Worm (Caenorhabditis elegans) whole organism, L4 larva: ENCODE measurements around the gene F31E8.5.
A peak's percentile ranks its signal among the peaks of the same experiment; 100 is the strongest.

Experiments used
- D1046.2 ChIP-seq: fragments of 200-800 bp; sonication (Bioruptor generic); IDR thresholded peaks from 2 replicates; pipeline ENCODE4 v1.3.6; 2022; ENCODE audit warnings: missing genetic modification characterization, missing compliant biosample characterization
- F10B5.3 ChIP-seq: sonication (generic microtip); optimal IDR thresholded peaks from 2 replicates; lab custom pipeline; 2016; ENCODE audit warnings: mild to moderate bottlenecking, missing genetic modification characterization, missing compliant biosample characterization
- F37D6.2 ChIP-seq: sonication (generic microtip); optimal IDR thresholded peaks from 2 replicates; lab custom pipeline; 2016; ENCODE audit warnings: mild to moderate bottlenecking, missing genetic modification characterization, missing compliant biosample characterization
- F49E8.2 ChIP-seq: sonication (generic microtip); optimal IDR thresholded peaks from 2 replicates; lab custom pipeline; 2016; ENCODE audit warnings: missing compliant biosample characterization, mild to moderate bottlenecking, missing genetic modification characterization, borderline replicate concordance
- T20F7.1 ChIP-seq: fragments of 200-800 bp; sonication (Bioruptor generic); optimal IDR thresholded peaks from 2 replicates; lab custom pipeline; 2018; ENCODE audit warnings: mild to moderate bottlenecking, missing genetic modification characterization, missing compliant biosample characterization
- Y48G9A.11 ChIP-seq: fragments of 200-800 bp; sonication (Bioruptor generic); IDR thresholded peaks from 2 replicates; pipeline ENCODE4 v1.3.6; 2022; ENCODE audit warnings: missing genetic modification reagents, missing genetic modification characterization, missing compliant biosample characterization
- Y5F2A.4 ChIP-seq: fragments of 200-800 bp; sonication (Bioruptor generic); optimal IDR thresholded peaks from 2 replicates; lab custom pipeline; 2018; ENCODE audit warnings: mild to moderate bottlenecking, missing genetic modification characterization, missing compliant biosample characterization
- ZK546.5 ChIP-seq, 2 experiments: sonication (generic microtip); optimal IDR thresholded peaks; 2 replicates each; lab custom pipeline; 2017; ENCODE audit warnings: missing biosample characterization in 2 of 2, missing genetic modification characterization in 2 of 2
- arid-1 ChIP-seq: fragments of 200-800 bp; sonication (Bioruptor generic); conservative IDR thresholded peaks from 2 replicates; pipeline ENCODE4 v1.3.6; 2022; ENCODE audit warnings: missing genetic modification reagents, missing genetic modification characterization, missing compliant biosample characterization
- attf-4 ChIP-seq: sonication (generic microtip); optimal IDR thresholded peaks from 3 replicates; lab custom pipeline; 2017; ENCODE audit warnings: missing biosample characterization, missing genetic modification characterization
- ceh-44 ChIP-seq: fragments of 200-800 bp; sonication (Bioruptor generic); IDR thresholded peaks from 2 replicates; pipeline ENCODE4 v1.3.6; 2022; ENCODE audit warnings: missing genetic modification reagents, missing genetic modification characterization, missing compliant biosample characterization
- ceh-62 ChIP-seq: sonication (generic microtip); optimal IDR thresholded peaks from 2 replicates; lab custom pipeline; 2017; ENCODE audit warnings: missing biosample characterization, missing genetic modification characterization
- ces-1 ChIP-seq: fragments of 150-350 bp; sonication (generic microtip); optimal IDR thresholded peaks from 4 replicates; lab custom pipeline; 2014; ENCODE audit warnings: missing biosample characterization, missing genetic modification reagents, missing genetic modification characterization
- cey-2 ChIP-seq: sonication (generic microtip); optimal IDR thresholded peaks from 3 replicates; lab custom pipeline; 2017; ENCODE audit warnings: missing genetic modification characterization, mild to moderate bottlenecking, missing compliant biosample characterization, antibody characterized with exemption, borderline replicate concordance; ENCODE audit not compliant: insufficient read depth
- ctbp-1 ChIP-seq: fragments of 200-800 bp; sonication (Bioruptor generic); IDR thresholded peaks from 2 replicates; pipeline ENCODE4 v1.3.6; 2022; ENCODE audit warnings: missing genetic modification reagents, missing genetic modification characterization, missing compliant biosample characterization
- daf-12 ChIP-seq: fragments of 150-350 bp; optimal IDR thresholded peaks from 2 replicates; lab custom pipeline; 2014; ENCODE audit warnings: missing biosample characterization, missing genetic modification reagents, missing genetic modification characterization
- dmd-9 ChIP-seq: fragments of 200-800 bp; sonication (Bioruptor generic); IDR thresholded peaks from 2 replicates; pipeline ENCODE4 v1.3.6; 2022; ENCODE audit warnings: missing genetic modification reagents, missing genetic modification characterization, missing compliant biosample characterization
- dve-1 ChIP-seq: sonication (generic microtip); optimal IDR thresholded peaks from 2 replicates; lab custom pipeline; 2017; ENCODE audit warnings: antibody characterized with exemption, mild to moderate bottlenecking, missing genetic modification characterization, missing compliant biosample characterization; ENCODE audit not compliant: insufficient read depth
- egl-43 ChIP-seq: fragments of 200-800 bp; sonication (Bioruptor generic); IDR thresholded peaks from 2 replicates; pipeline ENCODE4 v1.3.6; 2022; ENCODE audit warnings: missing genetic modification reagents, missing genetic modification characterization, missing compliant biosample characterization
- gei-8 ChIP-seq: fragments of 200-800 bp; sonication (Bioruptor generic); optimal IDR thresholded peaks from 2 replicates; lab custom pipeline; 2018; ENCODE audit warnings: mild to moderate bottlenecking, missing genetic modification characterization, missing compliant biosample characterization
- hif-1 ChIP-seq, 2 experiments: sonication (generic microtip); optimal IDR thresholded peaks; 2 replicates each; lab custom pipeline; 2016 to 2017; ENCODE audit warnings: missing compliant biosample characterization in 2 of 2, missing genetic modification characterization in 2 of 2, missing genetic modification reagents in 2 of 2, missing genotype in 2 of 2, mild to moderate bottlenecking in 1 of 2
- hlh-30 ChIP-seq: sonication (generic microtip); optimal IDR thresholded peaks from 2 replicates; lab custom pipeline; 2017; ENCODE audit warnings: antibody characterized with exemption, mild to moderate bottlenecking, missing genetic modification characterization, missing compliant biosample characterization; ENCODE audit not compliant: insufficient read depth
- jun-1 ChIP-seq: fragments of 150-350 bp; optimal IDR thresholded peaks from 2 replicates; lab custom pipeline; 2014; ENCODE audit warnings: missing biosample characterization, missing genetic modification reagents, missing genetic modification characterization
- lin-15B ChIP-seq: fragments of 150-350 bp; sonication (generic microtip); optimal IDR thresholded peaks from 3 replicates; lab custom pipeline; 2014; ENCODE audit warnings: missing biosample characterization, missing genetic modification characterization
- lir-3 ChIP-seq: sonication (generic microtip); optimal IDR thresholded peaks from 2 replicates; lab custom pipeline; 2016; ENCODE audit warnings: mild to moderate bottlenecking, missing genetic modification characterization, missing compliant biosample characterization
- lsy-2 ChIP-seq, 2 experiments: fragments of 150-350 bp in 1 of 2; sonication (generic microtip) in 1 of 2; optimal IDR thresholded peaks; 2 replicates each; lab custom pipeline; 2014 to 2017; ENCODE audit warnings: missing biosample characterization in 2 of 2, missing genetic modification characterization in 2 of 2
- madf-5 ChIP-seq, 2 experiments: fragments of 200-800 bp; sonication (Bioruptor generic); IDR thresholded peaks; 2 replicates each; pipeline ENCODE4 v1.3.6; 2022; ENCODE audit warnings: missing compliant biosample characterization in 2 of 2, missing genetic modification characterization in 2 of 2
- mep-1 ChIP-seq: fragments of 150-350 bp; sonication (generic microtip); optimal IDR thresholded peaks from 3 replicates; lab custom pipeline; 2014; ENCODE audit warnings: missing biosample characterization, missing genetic modification characterization
- mes-2 ChIP-seq: sonication (generic microtip); optimal IDR thresholded peaks from 2 replicates; lab custom pipeline; 2016; ENCODE audit warnings: missing genotype, mild to moderate bottlenecking, missing genetic modification characterization, missing compliant biosample characterization; ENCODE audit not compliant: poor library complexity, severe bottlenecking
- nhr-102 ChIP-seq: sonication (generic microtip); optimal IDR thresholded peaks from 2 replicates; lab custom pipeline; 2016; ENCODE audit warnings: mild to moderate bottlenecking, missing genetic modification characterization, moderate library complexity, missing compliant biosample characterization
- nhr-11 ChIP-seq: fragments of 150-350 bp; optimal IDR thresholded peaks from 2 replicates; lab custom pipeline; 2014; ENCODE audit warnings: missing biosample characterization, missing genetic modification characterization
- nhr-111 ChIP-seq: fragments of 200-800 bp; sonication (Bioruptor generic); optimal IDR thresholded peaks from 2 replicates; lab custom pipeline; 2018; ENCODE audit warnings: mild to moderate bottlenecking, missing genetic modification characterization, missing compliant biosample characterization
- nhr-42 ChIP-seq: fragments of 200-800 bp; sonication (Bioruptor generic); IDR thresholded peaks from 2 replicates; pipeline ENCODE4 v1.3.6; 2022; ENCODE audit warnings: missing genetic modification characterization, missing compliant biosample characterization
- nhr-77 ChIP-seq: fragments of 150-350 bp; optimal IDR thresholded peaks from 2 replicates; lab custom pipeline; 2014; ENCODE audit warnings: missing biosample characterization, missing genetic modification characterization
- php-3 ChIP-seq: fragments of 200-800 bp; sonication (Bioruptor generic); IDR thresholded peaks from 2 replicates; pipeline ENCODE4 v1.3.6; 2022; ENCODE audit warnings: missing genetic modification reagents, missing genetic modification characterization, missing compliant biosample characterization
- rbr-2 ChIP-seq: sonication (generic microtip); optimal IDR thresholded peaks from 2 replicates; lab custom pipeline; 2016; ENCODE audit warnings: missing genotype, missing genetic modification characterization, missing compliant biosample characterization
- saeg-2 ChIP-seq: fragments of 200-800 bp; sonication (Bioruptor generic); IDR thresholded peaks from 2 replicates; pipeline ENCODE4 v1.3.6; 2022; ENCODE audit warnings: missing genetic modification reagents, missing genetic modification characterization, missing compliant biosample characterization
- set-16 ChIP-seq: fragments of 200-800 bp; sonication (Bioruptor generic); IDR thresholded peaks from 2 replicates; pipeline ENCODE4 v1.3.6; 2022; ENCODE audit warnings: missing genetic modification reagents, missing genetic modification characterization, missing compliant biosample characterization
- skn-1 ChIP-seq: fragments of 150-350 bp; optimal IDR thresholded peaks from 2 replicates; lab custom pipeline; 2014; ENCODE audit warnings: missing biosample characterization, missing genetic modification characterization
- spr-3 ChIP-seq: fragments of 200-800 bp; sonication (Bioruptor generic); optimal IDR thresholded peaks from 2 replicates; lab custom pipeline; 2018; ENCODE audit warnings: mild to moderate bottlenecking, missing genetic modification characterization, missing compliant biosample characterization
- tag-97 ChIP-seq: fragments of 200-800 bp; sonication (Bioruptor generic); IDR thresholded peaks from 2 replicates; pipeline ENCODE4 v1.3.6; 2022; ENCODE audit warnings: missing genetic modification characterization, missing compliant biosample characterization
- tra-1 ChIP-seq: fragments of 200-800 bp; sonication (Bioruptor generic); IDR thresholded peaks from 2 replicates; pipeline ENCODE4 v1.3.6; 2022; ENCODE audit warnings: missing genetic modification reagents, missing genetic modification characterization, missing compliant biosample characterization
- unc-130 ChIP-seq: sonication (generic microtip); optimal IDR thresholded peaks from 2 replicates; lab custom pipeline; 2016; ENCODE audit warnings: missing genetic modification reagents, missing genetic modification characterization, missing compliant biosample characterization
- unc-62 ChIP-seq, 3 experiments: fragments of 150-350 bp in 1 of 3; sonication (generic microtip); optimal IDR thresholded peaks in 2 of 3; peaks in 1 of 3; 1 replicate in 1 of 3; 2 replicates in 2 of 3; lab custom pipeline; 2014 to 2017; ENCODE audit warnings: missing biosample characterization in 3 of 3, missing genetic modification characterization in 3 of 3, missing genetic modification reagents in 3 of 3, missing genotype in 1 of 3
- vab-7 ChIP-seq: fragments of 200-800 bp; sonication (Bioruptor generic); IDR thresholded peaks from 2 replicates; pipeline ENCODE4 v1.3.6; 2022; ENCODE audit warnings: missing genetic modification reagents, missing genetic modification characterization, missing compliant biosample characterization
- zag-1 ChIP-seq: fragments of 150-350 bp; optimal IDR thresholded peaks from 2 replicates; lab custom pipeline; 2014; ENCODE audit warnings: missing biosample characterization, missing genetic modification characterization
- zfp-2 ChIP-seq: sonication (generic microtip); optimal IDR thresholded peaks from 2 replicates; lab custom pipeline; 2016; ENCODE audit warnings: mild to moderate bottlenecking, missing genetic modification characterization, missing compliant biosample characterization
- zip-11 ChIP-seq: fragments of 200-800 bp; sonication (Bioruptor generic); IDR thresholded peaks from 2 replicates; pipeline ENCODE4 v1.3.6; 2022; ENCODE audit warnings: missing genetic modification characterization, missing compliant biosample characterization
- zip-2 ChIP-seq: fragments of 150-350 bp; optimal IDR thresholded peaks from 2 replicates; lab custom pipeline; 2014; ENCODE audit warnings: missing biosample characterization, missing genetic modification characterization
- ztf-7 ChIP-seq: fragments of 150-350 bp; optimal IDR thresholded peaks from 2 replicates; lab custom pipeline; 2014; ENCODE audit warnings: missing biosample characterization, missing genetic modification characterization

Gene F31E8.5

ce11 chrII:6842651-6843118 lies 35.6 kb upstream of the F31E8.5 start:
- TF ChIP-seq spr-3 (no peak), egl-43 (no peak), zip-2 (tag; lab: Kevin White, UChicago) (peak; percentile 36), F37D6.2 (no peak), nhr-77 (tag; lab: Kevin White, UChicago) (peak; percentile 96), lsy-2 (tag; optimal IDR thresholded peaks at IDR 0.05; lab: Kevin White, UChicago) (peak; percentile 74 to 77), lir-3 (tag; lab: Kevin White, UChicago) (no peak), tag-97 (GFP tag; lab: Robert Waterston, UW) (no peak), vab-7 (GFP tag; lab: Robert Waterston, UW) (no peak), T20F7.1 (GFP tag; lab: Kevin White, UChicago) (peak; percentile 78), zag-1 (tag; lab: Kevin White, UChicago) (no peak), zip-11 (GFP tag; lab: Robert Waterston, UW) (no peak), lin-15B (tag; lab: Kevin White, UChicago) (no peak), nhr-42 (GFP tag; lab: Robert Waterston, UW) (no peak; the same call in 1 of the 2 replicates), php-3 (peak; percentile 94), ceh-44 (no peak), mep-1 (peak; percentile 84), saeg-2 (peak; percentile 62; the same call in 1 of the 2 replicates), nhr-11 (tag; lab: Kevin White, UChicago) (peak; percentile 9), mes-2 (tag; lab: Kevin White, UChicago) (peak; percentile 69), arid-1 (peak; percentile 75; the same call in 1 of the 2 replicates), D1046.2 (GFP tag; lab: Robert Waterston, UW) (no peak), dmd-9 (GFP tag; lab: Robert Waterston, UW) (no peak), ZK546.5 (tag; optimal IDR thresholded peaks at IDR 0.05; lab: Kevin White, UChicago) (no peak), F10B5.3 (tag; lab: Kevin White, UChicago) (no peak), F49E8.2 (no peak), hlh-30 (tag; lab: Kevin White, UChicago) (peak; percentile 97), ctbp-1 (peak; percentile 60; the same call in 1 of the 2 replicates), cey-2 (tag; lab: Kevin White, UChicago) (peak; percentile 94), ceh-62 (tag; lab: Kevin White, UChicago) (no peak), rbr-2 (tag; lab: Kevin White, UChicago) (peak; percentile 44), ztf-7 (tag; lab: Kevin White, UChicago) (no peak), daf-12 (no peak), unc-130 (GFP tag; lab: Kevin White, UChicago) (no peak), jun-1 (peak; percentile 63), set-16 (GFP tag; lab: Robert Waterston, UW) (peak; percentile 43; the same call in 1 of the 2 replicates), madf-5 (GFP tag; IDR thresholded peaks at IDR 0.05; lab: Robert Waterston, UW) (no peak), unc-62 (GFP tag; optimal IDR thresholded peaks at IDR 0.05 in 1 of 2; lab: Kevin White, UChicago) (peak in 1 of 2 experiments; percentile 99), unc-62 (tag; optimal IDR thresholded peaks at IDR 0.05; lab: Kevin White, UChicago) (no peak), hif-1 (tag; optimal IDR thresholded peaks at IDR 0.05; lab: Kevin White, UChicago) (no peak), dve-1 (peak; percentile 98), nhr-111 (GFP tag; lab: Kevin White, UChicago) (no peak), nhr-102 (tag; lab: Kevin White, UChicago) (peak; percentile 95), zfp-2 (tag; lab: Kevin White, UChicago) (no peak), attf-4 (tag; lab: Kevin White, UChicago) (no peak), Y5F2A.4 (no peak), gei-8 (GFP tag; lab: Kevin White, UChicago) (peak; percentile 72), ces-1 (no peak), tra-1 (peak; percentile 99), Y48G9A.11 (GFP tag; lab: Robert Waterston, UW) (no peak), skn-1 (tag; lab: Kevin White, UChicago) (no peak)
